Fruit fly (Drosophila melanogaster) whole organism, embryonic: Measurements from ENCODE around the gene CG11951.
A peak's percentile ranks its signal among the peaks of the same experiment; 100 is the strongest.

Experiments used
- CG10321 ChIP-seq: fragments of 200-800 bp; sonication (Bioruptor generic); IDR thresholded peaks from 2 replicates; pipeline ENCODE4 v1.3.6; 2022; ENCODE audit warnings: missing biosample characterization, missing genetic modification characterization
- CG11085 ChIP-seq: fragments of 200-800 bp; sonication (Bioruptor generic); IDR thresholded peaks from 2 replicates; pipeline ENCODE4 v1.3.6; 2022; ENCODE audit warnings: missing biosample characterization, missing genetic modification characterization
- CG11398 ChIP-seq: fragments of 200-800 bp; sonication (Bioruptor generic); optimal IDR thresholded peaks from 2 replicates; lab custom pipeline; 2016; ENCODE audit warnings: missing biosample characterization, missing genetic modification characterization
- CG11695 ChIP-seq: fragments of 200-800 bp; sonication (Bioruptor generic); IDR thresholded peaks from 3 replicates; pipeline ENCODE4 v1.3.6; 2022; ENCODE audit warnings: missing biosample characterization, missing genetic modification characterization
- CG12071 ChIP-seq: fragments of 200-800 bp; sonication (Bioruptor generic); optimal IDR thresholded peaks from 3 replicates; lab custom pipeline; 2018; ENCODE audit warnings: missing biosample characterization, mild to moderate bottlenecking, missing genetic modification characterization
- CG12104 ChIP-seq: fragments of 200-800 bp; sonication (Bioruptor generic); optimal IDR thresholded peaks from 3 replicates; lab custom pipeline; 2016; ENCODE audit warnings: missing biosample characterization, missing genetic modification characterization
- CG12236 ChIP-seq: fragments of 200-800 bp; sonication (Bioruptor generic); optimal IDR thresholded peaks from 2 replicates; lab custom pipeline; 2016; ENCODE audit warnings: missing biosample characterization, missing genetic modification characterization
- CG12299 ChIP-seq: fragments of 200-800 bp; sonication (Bioruptor generic); optimal IDR thresholded peaks from 2 replicates; lab custom pipeline; 2018; ENCODE audit warnings: missing biosample characterization, mild to moderate bottlenecking, missing genetic modification characterization
- CG12769 ChIP-seq: fragments of 200-800 bp; sonication (Bioruptor generic); optimal IDR thresholded peaks from 2 replicates; lab custom pipeline; 2019; ENCODE audit warnings: missing biosample characterization, mild to moderate bottlenecking, missing genetic modification characterization, moderate library complexity
- CG13287 ChIP-seq: fragments of 200-800 bp; sonication (Bioruptor generic); IDR thresholded peaks from 2 replicates; pipeline ENCODE4 v1.3.6; 2022; ENCODE audit warnings: missing biosample characterization, missing genetic modification characterization; ENCODE audit not compliant: partially characterized antibody
- CG17612 ChIP-seq: fragments of 200-800 bp; sonication (Bioruptor generic); IDR thresholded peaks from 2 replicates; pipeline ENCODE4 v1.3.6; 2022; ENCODE audit warnings: missing biosample characterization, missing genetic modification characterization
- CG1792 ChIP-seq: fragments of 200-800 bp; sonication (Bioruptor generic); optimal IDR thresholded peaks from 2 replicates; lab custom pipeline; 2016; ENCODE audit warnings: missing biosample characterization, missing genetic modification characterization
- CG18476 ChIP-seq: fragments of 200-800 bp; sonication (Bioruptor generic); optimal IDR thresholded peaks from 2 replicates; lab custom pipeline; 2016; ENCODE audit warnings: missing biosample characterization, mild to moderate bottlenecking, missing genetic modification characterization
- CG18619 ChIP-seq: fragments of 200-800 bp; sonication (Bioruptor generic); optimal IDR thresholded peaks from 3 replicates; lab custom pipeline; 2017; ENCODE audit warnings: missing biosample characterization, mild to moderate bottlenecking, missing genetic modification characterization
- CG30403 ChIP-seq: fragments of 200-800 bp; sonication (Bioruptor generic); optimal IDR thresholded peaks from 3 replicates; lab custom pipeline; 2016; ENCODE audit warnings: missing biosample characterization, missing genetic modification characterization
- CG31441 ChIP-seq: fragments of 200-800 bp; sonication (Bioruptor generic); IDR thresholded peaks from 2 replicates; pipeline ENCODE4 v1.3.6; 2022; ENCODE audit warnings: missing biosample characterization, missing genetic modification characterization
- CG33213 ChIP-seq: fragments of 200-800 bp; sonication (Bioruptor generic); optimal IDR thresholded peaks from 3 replicates; lab custom pipeline; 2016; ENCODE audit warnings: missing biosample characterization, missing genetic modification characterization
- CG3847 ChIP-seq: fragments of 200-800 bp; sonication (Bioruptor generic); IDR thresholded peaks from 2 replicates; pipeline ENCODE4 v1.3.6; 2022; ENCODE audit warnings: missing biosample characterization, missing genetic modification characterization
- CG7987 ChIP-seq: fragments of 200-800 bp; sonication (Bioruptor generic); optimal IDR thresholded peaks from 2 replicates; lab custom pipeline; 2018; ENCODE audit warnings: missing biosample characterization, mild to moderate bottlenecking, missing genetic modification characterization, moderate library complexity
- CG9797 ChIP-seq: fragments of 200-800 bp; sonication (Bioruptor generic); optimal IDR thresholded peaks from 3 replicates; lab custom pipeline; 2018; ENCODE audit warnings: missing biosample characterization, mild to moderate bottlenecking, missing genetic modification characterization
- D19B ChIP-seq: fragments of 200-800 bp; sonication (Bioruptor generic); optimal IDR thresholded peaks from 2 replicates; lab custom pipeline; 2017; ENCODE audit warnings: missing biosample characterization, mild to moderate bottlenecking, missing genetic modification characterization
- Eip74EF ChIP-seq, 2 experiments: fragments of 200-800 bp in 1 of 2; fragments of >200 bp in 1 of 2; sonication (Bioruptor generic) in 1 of 2; optimal IDR thresholded peaks; 2 replicates each; lab custom pipeline; 2017 to 2019; ENCODE audit warnings: missing biosample characterization in 2 of 2, missing genetic modification characterization in 2 of 2, mild to moderate bottlenecking in 1 of 2, moderate library complexity in 1 of 2
- HmgZ ChIP-seq: fragments of 200-800 bp; sonication (Bioruptor generic); optimal IDR thresholded peaks from 2 replicates; lab custom pipeline; 2018; ENCODE audit warnings: missing biosample characterization, mild to moderate bottlenecking, missing genetic modification characterization
- MTF-1 ChIP-seq: fragments of 200-800 bp; sonication (Bioruptor generic); optimal IDR thresholded peaks from 2 replicates; lab custom pipeline; 2018; ENCODE audit warnings: missing biosample characterization, mild to moderate bottlenecking, missing genetic modification characterization, borderline replicate concordance
- Neu2 ChIP-seq: fragments of 200-800 bp; sonication (Bioruptor generic); optimal IDR thresholded peaks from 3 replicates; lab custom pipeline; 2016; ENCODE audit warnings: missing biosample characterization, missing genetic modification characterization, borderline replicate concordance
- Optix ChIP-seq: fragments of 200-800 bp; sonication (Bioruptor generic); IDR thresholded peaks from 3 replicates; pipeline ENCODE4 v1.3.6; 2022; ENCODE audit warnings: missing biosample characterization, missing genetic modification characterization
- Poxn ChIP-seq: fragments of 200-800 bp; sonication (Bioruptor generic); IDR thresholded peaks from 2 replicates; pipeline ENCODE4 v1.3.6; 2022; ENCODE audit warnings: missing biosample characterization, missing genetic modification characterization
- Scr ChIP-seq: fragments of 200-800 bp; sonication (Bioruptor generic); IDR thresholded peaks from 2 replicates; pipeline ENCODE4 v1.3.6; 2022; ENCODE audit warnings: missing biosample characterization, missing genetic modification characterization; ENCODE audit not compliant: partially characterized antibody
- Side ChIP-seq: fragments of 200-800 bp; sonication (Bioruptor generic); optimal IDR thresholded peaks from 2 replicates; lab custom pipeline; 2016; ENCODE audit warnings: missing biosample characterization, missing genetic modification characterization
- Trl ChIP-seq, 3 experiments: fragments of >200 bp in 2 of 3; fragments of 200-800 bp in 1 of 3; sonication (Bioruptor generic) in 1 of 3; optimal IDR thresholded peaks; 2 replicates in 1 of 3; 3 replicates in 2 of 3; lab custom pipeline; 2016 to 2017; ENCODE audit warnings: missing biosample characterization in 1 of 3, missing genetic modification characterization in 1 of 3
- br ChIP-seq: fragments of >200 bp; optimal IDR thresholded peaks from 2 replicates; lab custom pipeline; 2017
- cas ChIP-seq: fragments of 200-800 bp; sonication (Bioruptor generic); IDR thresholded peaks from 2 replicates; pipeline ENCODE4 v1.3.6; 2022; ENCODE audit warnings: missing biosample characterization, missing genetic modification characterization
- disco-r ChIP-seq: fragments of 200-800 bp; sonication (Bioruptor generic); optimal IDR thresholded peaks from 2 replicates; lab custom pipeline; 2016; ENCODE audit warnings: missing biosample characterization, missing genetic modification characterization
- ems ChIP-seq: fragments of 200-800 bp; sonication (Bioruptor generic); optimal IDR thresholded peaks from 3 replicates; lab custom pipeline; 2016; ENCODE audit warnings: missing biosample characterization, missing genetic modification characterization
- fd3F ChIP-seq: fragments of 200-800 bp; sonication (Bioruptor generic); optimal IDR thresholded peaks from 2 replicates; lab custom pipeline; 2018; ENCODE audit warnings: missing biosample characterization, mild to moderate bottlenecking, missing genetic modification characterization, moderate library complexity
- gem ChIP-seq: fragments of 200-800 bp; sonication (Bioruptor generic); optimal IDR thresholded peaks from 2 replicates; lab custom pipeline; 2019; ENCODE audit warnings: missing biosample characterization, mild to moderate bottlenecking, missing genetic modification characterization, moderate library complexity
- jing ChIP-seq: fragments of 200-800 bp; sonication (Bioruptor generic); optimal IDR thresholded peaks from 2 replicates; lab custom pipeline; 2018; ENCODE audit warnings: missing biosample characterization, mild to moderate bottlenecking, missing genetic modification characterization
- ken ChIP-seq: fragments of 200-800 bp; sonication (Bioruptor generic); IDR thresholded peaks from 3 replicates; pipeline ENCODE4 v1.3.6; 2022; ENCODE audit warnings: missing biosample characterization, missing genetic modification characterization
- maf-S ChIP-seq: fragments of 200-800 bp; sonication (Bioruptor generic); optimal IDR thresholded peaks from 2 replicates; lab custom pipeline; 2016; ENCODE audit warnings: missing biosample characterization, missing genetic modification characterization
- nau ChIP-seq: fragments of 200-800 bp; sonication (Bioruptor generic); optimal IDR thresholded peaks from 3 replicates; lab custom pipeline; 2017; ENCODE audit warnings: missing biosample characterization, mild to moderate bottlenecking, missing genetic modification characterization, missing genetic modification reagents
- nerfin-1 ChIP-seq: fragments of 200-800 bp; sonication (Bioruptor generic); optimal IDR thresholded peaks from 3 replicates; lab custom pipeline; 2019; ENCODE audit warnings: missing biosample characterization, mild to moderate bottlenecking, missing genetic modification characterization, moderate library complexity
- peb ChIP-seq: fragments of 200-800 bp; sonication (Bioruptor generic); IDR thresholded peaks from 2 replicates; pipeline ENCODE4 v1.3.6; 2022; ENCODE audit warnings: missing biosample characterization, missing genetic modification characterization
- pita ChIP-seq: fragments of 200-800 bp; sonication (Bioruptor generic); optimal IDR thresholded peaks from 2 replicates; lab custom pipeline; 2017; ENCODE audit warnings: missing biosample characterization, mild to moderate bottlenecking, missing genetic modification characterization
- prd ChIP-seq, 3 experiments: fragments of >200 bp in 2 of 3; fragments of 200-800 bp in 1 of 3; sonication (Bioruptor generic) in 1 of 3; optimal IDR thresholded peaks in 2 of 3; IDR thresholded peaks in 1 of 3; 2 replicates in 2 of 3; 3 replicates in 1 of 3; pipeline versions ENCODE4 v1.3.6 to Lab custom; 2017 to 2022; ENCODE audit warnings: missing biosample characterization in 1 of 3, missing genetic modification characterization in 1 of 3
- repo ChIP-seq: fragments of 200-800 bp; sonication (Bioruptor generic); optimal IDR thresholded peaks from 2 replicates; lab custom pipeline; 2016; ENCODE audit warnings: missing biosample characterization, missing genetic modification characterization
- ro ChIP-seq: fragments of 200-800 bp; sonication (Bioruptor generic); IDR thresholded peaks from 2 replicates; pipeline ENCODE4 v1.3.6; 2022; ENCODE audit warnings: missing biosample characterization, missing genetic modification characterization
- shn ChIP-seq: fragments of 200-800 bp; sonication (Bioruptor generic); optimal IDR thresholded peaks from 3 replicates; lab custom pipeline; 2016; ENCODE audit warnings: missing biosample characterization, missing genetic modification characterization
- sna ChIP-seq: fragments of 200-800 bp; sonication (Bioruptor generic); IDR thresholded peaks from 2 replicates; pipeline ENCODE4 v1.3.6; 2022; ENCODE audit warnings: missing biosample characterization, missing genetic modification characterization; ENCODE audit not compliant: partially characterized antibody
- sob ChIP-seq: fragments of 200-800 bp; sonication (Bioruptor generic); IDR thresholded peaks from 2 replicates; pipeline ENCODE4 v1.3.6; 2022; ENCODE audit warnings: missing biosample characterization, missing genetic modification characterization
- ttk ChIP-seq: fragments of 200-800 bp; sonication (Bioruptor generic); IDR thresholded peaks from 2 replicates; pipeline ENCODE4 v2.1.2; 2022; ENCODE audit warnings: missing biosample characterization, missing genetic modification characterization

Gene CG11951

dm6 chr3R:29214262-29214661, 24.3 kb downstream of the CG11951 start (continued):
- TF ChIP-seq CG12236 (GFP tag; lab: Kevin White, UChicago) (peak; percentile 99), CG1792 (peak; percentile 98), CG3847 (peak; percentile 99), CG13287 (GFP tag; lab: Robert Waterston, UW) (peak; percentile 31; the same call in 1 of the 2 replicates), repo (peak; percentile 99), nerfin-1 (peak; percentile 98), ems (GFP tag; lab: Kevin White, UChicago) (peak; percentile 99), fd3F (peak; percentile 98), pita (GFP tag; lab: Kevin White, UChicago) (no peak), Eip74EF (GFP tag; optimal IDR thresholded peaks at IDR 0.05; lab: Kevin White, UChicago) (peak in 1 of 2 experiments; percentile 99), MTF-1 (GFP tag; lab: Kevin White, UChicago) (peak; percentile 98), Poxn (GFP tag; lab: Robert Waterston, UW) (peak; percentile 96), CG12104 (GFP tag; lab: Kevin White, UChicago) (peak; percentile 99), prd (optimal IDR thresholded peaks at IDR 0.05; lab: Kevin White, UChicago) (no peak), prd (GFP tag; IDR thresholded peaks at IDR 0.05; lab: Robert Waterston, UW) (peak; percentile 99), CG31441 (peak; percentile 98), CG7987 (GFP tag; lab: Kevin White, UChicago) (peak; percentile 99), CG10321 (peak; percentile 90), D19B (GFP tag; lab: Kevin White, UChicago) (peak; percentile 96), peb (GFP tag; lab: Robert Waterston, UW) (peak; percentile 99), ttk (GFP tag; lab: Robert Waterston, UW) (peak; percentile 99), CG12071 (GFP tag; lab: Kevin White, UChicago) (peak; percentile 99), CG17612 (GFP tag; lab: Robert Waterston, UW) (peak; percentile 98), CG11398 (GFP tag; lab: Kevin White, UChicago) (peak; percentile 99), jing (GFP tag; lab: Kevin White, UChicago) (peak; percentile 98), CG12769 (tag; lab: Kevin White, UChicago) (peak; percentile 98), CG9797 (GFP tag; lab: Kevin White, UChicago) (peak; percentile 74), CG18476 (GFP tag; lab: Kevin White, UChicago) (peak; percentile 99), shn (peak; percentile 98), Trl (optimal IDR thresholded peaks at IDR 0.05; lab: Kevin White, UChicago) (peak; percentile 39 to 41), Trl (GFP tag; optimal IDR thresholded peaks at IDR 0.05; lab: Kevin White, UChicago) (peak; percentile 99), maf-S (GFP tag; lab: Kevin White, UChicago) (peak; percentile 99), Optix (GFP tag; lab: Robert Waterston, UW) (peak; percentile 100), gem (tag; lab: Kevin White, UChicago) (peak; percentile 99), CG12299 (tag; lab: Kevin White, UChicago) (peak; percentile 99), ken (peak; percentile 99), nau (GFP tag; lab: Kevin White, UChicago) (peak; percentile 99), Side (GFP tag; lab: Kevin White, UChicago) (peak; percentile 99), disco-r (GFP tag; lab: Kevin White, UChicago) (peak; percentile 99), Scr (GFP tag; lab: Robert Waterston, UW) (peak; percentile 39), HmgZ (tag; lab: Kevin White, UChicago) (peak; percentile 99), cas (GFP tag; lab: Robert Waterston, UW) (peak; percentile 99), CG18619 (GFP tag; lab: Kevin White, UChicago) (peak; percentile 99), Neu2 (GFP tag; lab: Kevin White, UChicago) (peak; percentile 98), sob (GFP tag; lab: Robert Waterston, UW) (peak; percentile 99), CG11085 (peak; percentile 96), sna (no peak), br (lab: Kevin White, UChicago) (no peak), CG33213 (GFP tag; lab: Kevin White, UChicago) (peak; percentile 100), CG11695 (GFP tag; lab: Robert Waterston, UW) (peak; percentile 99), CG30403 (peak; percentile 99), ro (peak; percentile 97)
